Worm (Caenorhabditis elegans) whole organism, dauer: ENCODE results near the gene K10H10.5.

ENCODE experiments used
- unc-62 ChIP-seq: sonication (generic microtip); optimal IDR thresholded peaks from 2 replicates; lab custom pipeline; 2017; ENCODE audit warnings: missing biosample characterization, missing genetic modification reagents, missing genetic modification characterization

K10H10.5 gene

DNA sequence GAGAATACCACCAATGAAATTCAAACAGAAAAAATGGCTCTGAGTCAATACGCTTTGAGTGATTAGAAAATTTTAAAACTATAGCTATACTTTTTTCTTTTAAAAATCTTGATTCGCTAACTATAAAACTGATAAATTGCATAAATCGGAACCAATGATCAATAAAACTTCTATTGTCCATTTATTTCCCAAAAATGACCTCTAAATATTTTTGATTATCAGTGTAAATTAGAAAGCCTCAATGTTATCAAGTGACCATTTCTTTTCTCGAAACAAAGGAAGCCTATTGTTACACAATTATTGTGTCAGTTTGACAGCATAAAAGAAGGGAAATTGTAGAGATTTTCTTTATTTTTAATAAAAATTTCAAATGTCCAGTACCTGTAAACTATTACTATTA, 1.4 kb upstream of the K10H10.5 start, which contains the start of gene K10H10.4:
Gene K10H10.4, plus strand, starts transcription at position 301 of the 400 bp plus-strand sequence.
- TF ChIP-seq unc-62 (GFP tag; lab: Kevin White, UChicago) = no peak

DNA sequence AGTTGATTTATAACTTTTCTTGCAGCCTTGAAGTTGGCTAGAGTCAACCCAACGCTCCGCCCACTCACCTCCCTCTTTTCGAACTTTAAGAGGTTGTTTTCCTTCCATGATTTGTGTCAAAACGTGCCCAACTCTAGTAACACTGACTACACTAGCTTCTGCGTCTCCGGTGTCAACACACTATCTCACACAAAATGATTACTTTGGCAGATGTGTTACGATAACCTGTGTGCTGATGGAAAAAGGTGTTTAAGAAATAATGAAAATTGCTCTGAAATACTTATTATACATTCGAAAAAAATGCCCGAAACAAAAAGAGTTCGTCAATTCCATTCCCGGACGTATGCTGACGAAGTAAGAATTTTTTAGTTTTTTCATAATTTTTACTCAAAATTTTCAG, 1.4 kb downstream of the K10H10.5 start, which contains the start of gene K10H10.6:
Gene K10H10.6, plus strand, starts transcription at position 301 of the 400 bp plus-strand sequence.
- no peak for TF ChIP-seq unc-62 (GFP tag; lab: Kevin White, UChicago)

ce11 chrII:14506245-14506644, 4.7 kb downstream of the K10H10.5 start, which contains the start of gene K10H10.12:
TSS of gene K10H10.12 (minus strand) at chrII:14506345.
- no peak for TF ChIP-seq unc-62 (GFP tag; lab: Kevin White, UChicago)

DNA sequence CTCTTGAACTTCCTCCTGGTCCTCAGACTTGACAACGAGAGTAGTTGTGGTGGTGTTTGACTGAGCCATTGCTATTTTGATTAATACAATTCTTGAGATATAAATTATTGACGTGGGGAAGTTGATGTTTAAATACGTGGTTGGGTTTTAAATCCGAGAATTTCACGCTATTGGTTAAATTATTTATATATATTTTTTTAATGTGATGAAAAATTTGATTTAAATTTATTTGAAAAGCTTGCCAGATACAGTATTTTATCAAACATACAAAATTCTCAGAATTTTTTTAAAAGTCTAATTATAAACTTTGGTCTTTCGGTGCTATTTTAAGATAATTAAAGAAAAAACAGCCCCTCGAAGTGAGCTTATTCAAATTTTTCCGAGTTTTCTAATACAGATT, 6.0 kb downstream of the K10H10.5 start, which contains the start of the genes K10H10.7 and K10H10.10:
Gene K10H10.7, minus strand, starts transcription at position 101 of the 400 bp plus-strand sequence.
Gene K10H10.10, plus strand, starts transcription at position 204 of the 400 bp plus-strand sequence.
- no peak for TF ChIP-seq unc-62 (GFP tag; lab: Kevin White, UChicago)

DNA sequence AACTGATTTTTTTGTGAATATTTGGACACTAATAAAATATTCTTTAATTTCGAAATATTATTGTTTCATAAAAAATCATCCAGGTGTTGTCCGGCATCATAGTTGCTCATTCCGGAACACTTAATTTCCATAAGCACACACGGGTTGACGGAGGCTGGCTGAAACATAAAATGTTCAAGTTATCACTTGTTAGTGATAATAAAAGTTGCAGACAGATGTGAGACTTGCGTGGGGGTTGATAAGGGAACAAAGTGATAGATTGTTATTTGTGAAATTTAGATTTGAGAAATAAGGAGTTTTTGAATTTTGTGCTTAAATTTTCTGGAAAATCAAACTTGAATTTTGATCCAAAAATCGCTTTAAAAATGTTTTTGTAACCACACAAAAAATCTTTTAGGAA, 8.6 kb downstream of the K10H10.5 start:
- no peak for TF ChIP-seq unc-62 (GFP tag; lab: Kevin White, UChicago)

- no peak for TF ChIP-seq unc-62 (GFP tag; lab: Kevin White, UChicago)
These were observed 9.6 kb downstream of the K10H10.5 start, which contains the start of gene K10H10.13 for ce11 chrII:14511189-14511588. TSS of gene K10H10.13 (minus strand) at chrII:14511289.

ce11 chrII:14515017-14515416, 13.5 kb downstream of the K10H10.5 start, which contains the start of gene K10H10.9:
TSS of gene K10H10.9 (minus strand) at chrII:14515117.
- no peak for TF ChIP-seq unc-62 (GFP tag; lab: Kevin White, UChicago)

ce11 chrII:14522037-14522436, 20.5 kb downstream of the K10H10.5 start, which contains the start of gene btb-19:
TSS of gene btb-19 (minus strand) at chrII:14522137.
- TF ChIP-seq unc-62 (GFP tag; lab: Kevin White, UChicago) = no peak

DNA sequence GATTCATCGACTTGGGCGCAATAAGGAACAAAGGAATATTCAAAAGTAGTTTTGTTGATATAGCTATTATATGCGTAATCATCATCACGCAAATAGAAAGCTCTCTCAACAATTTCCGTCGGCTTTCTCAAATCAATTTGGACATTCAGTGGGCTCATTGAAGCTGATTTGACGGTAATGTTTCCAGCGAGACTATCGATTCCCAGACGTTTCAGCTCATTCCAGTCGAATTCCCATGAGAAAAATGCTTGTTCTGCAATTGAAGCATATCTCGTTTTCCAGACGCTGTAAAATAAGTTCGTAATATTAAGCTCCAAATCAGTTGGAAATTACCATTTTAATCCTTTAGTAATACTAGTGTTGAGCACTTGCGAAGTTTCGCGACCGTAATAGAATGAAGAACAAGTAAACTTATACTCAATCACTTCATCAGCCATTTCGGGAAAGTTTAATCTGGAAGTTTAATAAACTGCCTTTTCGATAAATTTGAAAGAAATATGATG, 21.6 kb downstream of the K10H10.5 start, which contains the start of gene btb-20:
Gene btb-20, minus strand, starts transcription at position 453 of the 503 bp plus-strand sequence.
- TF ChIP-seq unc-62 (GFP tag; lab: Kevin White, UChicago) = no peak

DNA sequence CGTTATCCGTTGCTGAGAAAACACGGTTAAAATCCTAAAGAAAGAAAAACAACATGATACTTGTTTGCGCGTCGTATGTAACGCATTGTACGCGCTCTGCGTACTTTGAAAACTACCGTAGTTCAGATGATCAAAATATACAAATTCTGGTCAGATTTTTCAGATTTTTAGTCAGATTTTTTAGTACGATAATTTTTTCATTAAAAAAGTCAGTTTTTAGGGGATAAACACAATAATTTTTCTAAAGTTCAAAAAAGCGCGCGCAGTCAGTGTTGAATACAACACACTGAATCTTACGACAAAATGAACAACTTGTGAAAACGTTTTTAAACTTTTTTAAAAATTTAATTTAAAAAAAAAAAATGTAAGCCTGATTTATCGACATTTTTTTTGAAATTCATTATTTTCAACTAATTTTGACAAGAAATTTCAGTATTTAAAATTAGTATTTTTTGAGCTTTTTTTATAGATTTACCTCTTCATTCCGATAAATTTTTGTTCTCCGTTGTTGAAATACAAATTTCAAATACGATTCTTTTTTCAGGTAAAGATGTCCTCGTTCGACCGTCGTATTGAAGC, 22.2 kb downstream of the K10H10.5 start, which contains the start of gene pot-2:
Gene pot-2, plus strand, starts transcription at position 529 of the 579 bp plus-strand sequence.
- TF ChIP-seq unc-62 (GFP tag; lab: Kevin White, UChicago) = no peak

DNA sequence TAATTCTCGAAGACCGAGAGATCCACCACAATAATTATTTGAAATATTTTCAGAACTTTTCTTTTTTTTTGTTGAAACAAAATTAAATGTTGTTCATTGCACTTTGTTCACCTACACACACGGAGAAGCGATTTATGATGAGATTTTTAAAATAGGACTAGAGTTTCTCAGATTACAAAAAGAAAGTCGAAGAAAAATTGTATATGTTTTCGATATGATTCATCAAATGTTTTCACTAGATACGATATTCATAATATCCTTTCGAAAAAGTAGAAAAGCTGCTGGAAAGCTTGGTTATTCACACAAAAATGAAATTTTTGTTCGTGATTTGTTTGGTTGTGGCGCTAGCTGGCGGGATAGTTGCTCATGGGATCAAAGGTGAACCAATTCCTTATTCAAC, 23.5 kb downstream of the K10H10.5 start, which contains the start of gene F57C2.4:
Gene F57C2.4, plus strand, starts transcription at position 301 of the 400 bp plus-strand sequence.
- TF ChIP-seq unc-62 (GFP tag; lab: Kevin White, UChicago) = no peak

DNA sequence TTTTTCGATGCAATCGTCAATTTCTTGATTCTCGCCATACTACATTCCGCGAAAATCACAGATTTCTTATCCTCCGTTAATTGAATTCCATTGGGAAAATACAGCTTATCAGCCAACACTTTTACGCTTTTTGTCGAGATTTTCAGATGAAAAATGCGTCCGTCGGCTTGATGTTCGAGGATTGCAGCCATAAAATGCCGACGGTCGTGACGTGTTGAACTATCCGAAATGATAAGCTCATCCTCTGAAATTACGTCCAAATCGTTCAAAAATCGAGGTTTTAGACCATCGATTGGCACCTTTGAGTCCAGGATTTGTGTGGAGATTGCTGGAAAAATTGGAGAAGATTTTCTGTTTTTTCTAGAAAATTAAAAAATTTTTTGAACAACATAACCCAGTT, 25.6 kb downstream of the K10H10.5 start:
- no peak for TF ChIP-seq unc-62 (GFP tag; lab: Kevin White, UChicago)

ce11 chrII:14528233-14528802, 26.8 kb downstream of the K10H10.5 start, which contains the start of the genes F57C2.5 and spat-1:
TSS of gene F57C2.5 (minus strand) at chrII:14528239.
TSS of gene spat-1 (plus strand) at chrII:14528752.
- TF ChIP-seq unc-62 (GFP tag; lab: Kevin White, UChicago) = no peak

DNA sequence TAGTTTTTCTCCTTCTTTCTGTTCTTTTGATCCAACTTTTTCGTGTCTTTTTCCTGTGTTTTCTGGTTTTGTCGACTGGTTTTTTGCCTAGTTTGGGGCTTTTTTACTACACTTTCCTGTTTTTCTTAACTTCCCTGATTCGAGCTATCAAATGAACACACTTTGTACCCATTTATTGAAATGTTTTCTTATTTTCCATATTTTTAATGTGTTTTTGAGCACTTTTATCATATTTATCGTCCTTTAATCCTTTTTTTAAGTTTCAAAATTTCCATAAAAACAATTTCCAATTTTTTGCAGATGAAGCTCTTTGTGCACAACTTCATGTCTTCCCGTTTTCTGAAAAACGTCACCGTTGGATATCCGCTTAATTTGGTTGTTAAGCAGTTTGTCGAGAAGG, 32.5 kb downstream of the K10H10.5 start, which contains the start of gene C04H5.1:
Gene C04H5.1, plus strand, starts transcription at position 301 of the 400 bp plus-strand sequence.
- TF ChIP-seq unc-62 (GFP tag; lab: Kevin White, UChicago) = no peak

ce11 chrII:14537728-14538127, 36.2 kb downstream of the K10H10.5 start, which contains the start of the genes clec-147 and C04H5.7:
TSS of gene clec-147 (minus strand) at chrII:14537828.
TSS of gene C04H5.7 (plus strand) at chrII:14537946.
- no peak for TF ChIP-seq unc-62 (GFP tag; lab: Kevin White, UChicago)

DNA sequence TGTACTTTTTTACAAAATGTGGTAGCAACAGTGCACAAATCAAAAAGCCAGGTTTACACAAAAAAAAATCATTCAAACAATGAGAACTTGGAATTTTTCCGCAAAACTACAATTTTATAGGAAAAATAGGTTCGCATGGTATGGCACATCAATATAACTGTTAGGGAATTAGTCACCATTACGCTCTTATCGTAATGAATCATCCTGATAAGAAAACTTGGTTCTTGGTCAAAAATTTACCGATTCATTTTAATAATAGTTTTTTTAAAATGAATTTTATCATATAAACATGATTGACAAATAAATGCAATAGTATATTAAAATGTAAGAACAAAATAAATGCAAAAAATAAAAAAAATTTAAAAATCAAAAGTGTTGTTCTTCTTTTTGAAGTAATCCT, 39.0 kb downstream of the K10H10.5 start:
- no peak for TF ChIP-seq unc-62 (GFP tag; lab: Kevin White, UChicago)
